Worm (Caenorhabditis elegans): ENCODE results near the gene ZK792.1.

The ZK792.1 gene

DNA sequence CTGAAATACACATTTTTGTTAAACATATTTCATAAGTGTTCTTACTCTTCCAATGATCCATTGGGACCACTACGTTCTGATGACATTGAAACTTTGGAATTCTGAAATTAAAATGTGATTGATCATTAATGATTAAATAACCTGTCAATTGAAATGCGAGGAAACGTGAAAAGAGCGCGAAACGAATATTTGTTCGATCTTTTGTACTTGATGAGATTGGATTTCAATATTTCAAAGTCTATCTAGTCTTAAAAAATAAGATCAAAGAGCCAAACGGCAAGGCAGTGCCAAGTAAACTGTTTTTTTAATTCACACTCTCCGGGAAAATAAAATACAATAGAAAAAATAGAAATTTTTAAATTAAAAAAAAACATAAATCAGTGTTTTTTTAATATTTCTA, 22.3 kb downstream of the ZK792.1 start, which contains the start of gene ZK792.4:
Gene ZK792.4, minus strand, starts transcription at position 101 of the 400 bp plus-strand sequence.
- TF ChIP-seq klf-2 (GFP tag; conservative IDR thresholded peaks at IDR 0.05) (no peak), flt-1 (GFP tag; IDR thresholded peaks at IDR 0.05) (no peak), med-1 (GFP tag; optimal IDR thresholded peaks at IDR 0.05; ENCODE audit: insufficient read depth) (no peak), ztf-23 (GFP tag; IDR thresholded peaks at IDR 0.05) (no peak)

DNA sequence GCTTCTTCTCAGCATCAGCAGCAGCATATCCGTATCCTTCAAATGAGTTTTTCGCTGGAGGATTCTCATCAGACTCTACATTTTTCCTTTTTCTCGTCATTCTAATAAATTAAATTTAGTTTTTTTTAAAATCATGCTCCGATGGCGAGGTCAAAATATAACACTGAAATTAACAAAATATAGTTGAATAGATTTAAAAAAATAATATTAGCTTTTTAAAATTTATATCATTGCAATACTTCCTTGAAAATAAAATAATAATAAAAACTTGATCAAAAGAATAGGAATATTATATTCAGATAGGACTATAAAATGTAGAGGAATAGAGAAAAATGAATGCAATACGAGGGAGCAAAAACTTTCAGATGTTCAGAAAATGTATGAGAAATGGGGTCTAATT, 28.4 kb downstream of the ZK792.1 start, which contains the start of gene ZK792.5:
Gene ZK792.5, minus strand, starts transcription at position 101 of the 400 bp plus-strand sequence.
- TF ChIP-seq klf-2 (GFP tag; conservative IDR thresholded peaks at IDR 0.05), result no peak
- no peak for TF ChIP-seq tab-1 (GFP tag; IDR thresholded peaks at IDR 0.05)
- no peak for TF ChIP-seq ztf-29 (GFP tag; IDR thresholded peaks at IDR 0.05)
- no peak for TF ChIP-seq flt-1 (GFP tag; IDR thresholded peaks at IDR 0.05)
- no peak for TF ChIP-seq med-1 (GFP tag; optimal IDR thresholded peaks at IDR 0.05; ENCODE audit: insufficient read depth)
- TF ChIP-seq ztf-23 (GFP tag; IDR thresholded peaks at IDR 0.05), result no peak
- TF ChIP-seq T22C8.4 (GFP tag; IDR thresholded peaks at IDR 0.05), result no peak
- no peak for TF ChIP-seq cog-1 (tag; optimal IDR thresholded peaks at IDR 0.05)
- TF ChIP-seq ref-1 (GFP tag; conservative IDR thresholded peaks at IDR 0.05), result no peak

DNA sequence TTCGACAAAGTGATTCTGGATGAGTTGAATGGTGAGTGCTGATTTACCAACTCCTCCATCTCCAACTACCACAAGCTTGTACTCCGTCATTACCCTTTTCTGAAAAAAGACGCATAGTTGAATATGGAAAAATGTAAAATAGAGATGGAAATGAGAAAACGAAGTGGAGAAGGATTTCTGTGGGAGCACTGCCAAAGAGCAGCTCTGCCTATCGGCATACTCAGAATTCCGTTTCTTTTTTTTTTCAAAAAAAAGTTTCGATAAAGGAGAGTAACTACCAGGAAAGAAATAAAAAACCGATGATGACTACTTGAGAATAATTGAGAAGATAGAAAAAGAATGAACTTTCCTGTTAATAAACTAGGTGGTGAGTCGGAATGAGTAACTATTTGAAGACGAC, 31.3 kb downstream of the ZK792.1 start, which contains the start of gene let-60:
Gene let-60, minus strand, starts transcription at position 101 of the 400 bp plus-strand sequence.
- TF ChIP-seq ref-1 (GFP tag; conservative IDR thresholded peaks at IDR 0.05), result no peak
- TF ChIP-seq T22C8.4 (GFP tag; IDR thresholded peaks at IDR 0.05), result no peak

DNA sequence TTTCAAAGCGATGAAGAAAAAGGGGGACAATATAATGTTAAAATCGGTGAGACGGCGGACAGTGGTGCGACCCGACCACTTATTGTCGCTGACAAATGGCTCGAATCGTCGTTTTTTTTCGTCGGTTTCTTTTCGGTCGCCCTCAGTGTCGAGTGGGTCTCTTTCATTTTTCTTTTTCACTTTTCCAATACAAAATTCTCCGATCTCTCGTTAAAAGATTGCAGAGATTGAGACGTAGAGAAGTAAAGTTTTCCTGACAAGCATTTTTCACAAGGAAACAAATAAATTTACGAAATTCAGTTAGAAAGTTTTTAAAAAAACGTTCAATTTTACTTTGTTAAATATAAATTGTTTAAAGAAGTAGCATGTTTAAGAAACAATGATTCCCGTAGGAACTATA, 31.9 kb downstream of the ZK792.1 start:
- TF ChIP-seq ref-1 (GFP tag; conservative IDR thresholded peaks at IDR 0.05) (no peak), ztf-29 (GFP tag; IDR thresholded peaks at IDR 0.05) (no peak), med-1 (GFP tag; optimal IDR thresholded peaks at IDR 0.05; ENCODE audit: insufficient read depth) (no peak), cog-1 (tag; optimal IDR thresholded peaks at IDR 0.05) (no peak), ztf-23 (GFP tag; IDR thresholded peaks at IDR 0.05) (no peak), klf-2 (GFP tag; conservative IDR thresholded peaks at IDR 0.05) (no peak), T22C8.4 (GFP tag; IDR thresholded peaks at IDR 0.05) (no peak), flt-1 (GFP tag; IDR thresholded peaks at IDR 0.05) (no peak), tab-1 (GFP tag; IDR thresholded peaks at IDR 0.05) (no peak)

- no peak for TF ChIP-seq klf-2 (GFP tag; conservative IDR thresholded peaks at IDR 0.05)
- peak; percentile 10; the same call in 1 of the 2 replicates for TF ChIP-seq ztf-29 (GFP tag; IDR thresholded peaks at IDR 0.05)
- TF ChIP-seq ref-1 (GFP tag; conservative IDR thresholded peaks at IDR 0.05), result no peak
- 0 out of 2 replicates have a peak, but pooled peaks have one; percentile 14 for TF ChIP-seq ztf-23 (GFP tag; IDR thresholded peaks at IDR 0.05)
- TF ChIP-seq flt-1 (GFP tag; IDR thresholded peaks at IDR 0.05), result 0 out of 2 replicates have a peak, but pooled peaks have one; percentile 66
- no peak for TF ChIP-seq tab-1 (GFP tag; IDR thresholded peaks at IDR 0.05)
- peak; percentile 52 for TF ChIP-seq cog-1 (tag; optimal IDR thresholded peaks at IDR 0.05)
- TF ChIP-seq med-1 (GFP tag; optimal IDR thresholded peaks at IDR 0.05; ENCODE audit: insufficient read depth), result no peak
- TF ChIP-seq T22C8.4 (GFP tag; IDR thresholded peaks at IDR 0.05), result no peak
Observed at ce11 chrIV:11692071-11692673, 32.5 kb downstream of the ZK792.1 start.

DNA sequence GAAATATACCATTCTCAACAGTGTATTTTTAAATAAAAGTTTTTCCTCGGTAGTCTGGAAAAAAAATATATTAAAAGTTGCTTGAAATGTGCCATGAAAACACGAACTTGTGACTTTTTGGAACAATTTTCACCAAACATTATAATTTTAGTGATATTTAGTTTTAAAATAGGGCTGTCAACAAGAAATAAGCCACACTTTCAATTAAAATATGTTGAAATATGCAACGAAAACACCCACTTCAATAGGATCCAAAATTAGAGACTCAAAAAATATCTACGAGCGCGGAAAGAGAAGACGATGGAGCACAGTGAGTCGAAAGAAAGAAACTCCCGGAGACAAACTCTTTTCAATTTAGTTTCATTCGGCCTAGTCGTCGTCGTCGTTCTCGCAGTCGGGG, 33.8 kb downstream of the ZK792.1 start, which contains the start of gene ZK792.12:
Gene ZK792.12, plus strand, starts transcription at position 301 of the 400 bp plus-strand sequence.
- TF ChIP-seq cog-1 (tag; optimal IDR thresholded peaks at IDR 0.05) (no peak), ztf-23 (GFP tag; IDR thresholded peaks at IDR 0.05) (no peak), med-1 (GFP tag; optimal IDR thresholded peaks at IDR 0.05; ENCODE audit: insufficient read depth) (no peak), ref-1 (GFP tag; conservative IDR thresholded peaks at IDR 0.05) (no peak), flt-1 (GFP tag; IDR thresholded peaks at IDR 0.05) (no peak), T22C8.4 (GFP tag; IDR thresholded peaks at IDR 0.05) (no peak), klf-2 (GFP tag; conservative IDR thresholded peaks at IDR 0.05) (no peak), tab-1 (GFP tag; IDR thresholded peaks at IDR 0.05) (no peak), ztf-29 (GFP tag; IDR thresholded peaks at IDR 0.05) (no peak)

DNA sequence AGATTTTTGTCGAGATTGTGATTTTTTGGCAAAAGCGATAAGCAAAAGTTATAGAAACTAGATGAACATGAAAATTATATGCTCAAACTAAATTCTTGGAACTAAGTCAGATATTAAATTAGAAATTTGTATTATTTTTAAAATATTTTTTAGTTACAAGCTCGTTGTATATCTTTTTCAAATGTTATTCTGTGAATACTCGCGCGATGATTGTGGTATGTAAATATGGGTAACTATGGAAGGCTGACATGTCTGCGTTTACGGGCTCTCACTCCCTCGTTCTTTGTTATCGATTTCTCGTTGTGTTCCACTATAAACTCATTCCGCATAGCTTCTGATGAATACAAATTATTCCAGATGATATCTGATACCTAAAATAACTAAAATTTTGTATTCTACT, 34.5 kb downstream of the ZK792.1 start, which contains the start of gene ZK792.7:
Gene ZK792.7, plus strand, starts transcription at position 301 of the 400 bp plus-strand sequence.
- TF ChIP-seq tab-1 (GFP tag; IDR thresholded peaks at IDR 0.05) (no peak), cog-1 (tag; optimal IDR thresholded peaks at IDR 0.05) (no peak), ref-1 (GFP tag; conservative IDR thresholded peaks at IDR 0.05) (no peak), flt-1 (GFP tag; IDR thresholded peaks at IDR 0.05) (no peak), med-1 (GFP tag; optimal IDR thresholded peaks at IDR 0.05; ENCODE audit: insufficient read depth) (no peak), klf-2 (GFP tag; conservative IDR thresholded peaks at IDR 0.05) (no peak), ztf-29 (GFP tag; IDR thresholded peaks at IDR 0.05) (no peak), T22C8.4 (GFP tag; IDR thresholded peaks at IDR 0.05) (no peak), ztf-23 (GFP tag; IDR thresholded peaks at IDR 0.05) (no peak)

- TF ChIP-seq klf-2 (GFP tag; conservative IDR thresholded peaks at IDR 0.05), result no peak
- TF ChIP-seq ztf-23 (GFP tag; IDR thresholded peaks at IDR 0.05), result no peak
Observed at ce11 chrIV:11695634-11696033, 36.0 kb downstream of the ZK792.1 start.

- no peak for TF ChIP-seq flt-1 (GFP tag; IDR thresholded peaks at IDR 0.05)
- no peak for TF ChIP-seq cog-1 (tag; optimal IDR thresholded peaks at IDR 0.05)
- TF ChIP-seq ref-1 (GFP tag; conservative IDR thresholded peaks at IDR 0.05), result no peak
Observed at ce11 chrIV:11697514-11697913, 37.9 kb downstream of the ZK792.1 start.

- TF ChIP-seq ztf-23 (GFP tag; IDR thresholded peaks at IDR 0.05) (no peak), ref-1 (GFP tag; conservative IDR thresholded peaks at IDR 0.05) (no peak), klf-2 (GFP tag; conservative IDR thresholded peaks at IDR 0.05) (no peak), cog-1 (tag; optimal IDR thresholded peaks at IDR 0.05) (no peak), med-1 (GFP tag; optimal IDR thresholded peaks at IDR 0.05; ENCODE audit: insufficient read depth) (no peak), flt-1 (GFP tag; IDR thresholded peaks at IDR 0.05) (no peak), ztf-29 (GFP tag; IDR thresholded peaks at IDR 0.05) (no peak), T22C8.4 (GFP tag; IDR thresholded peaks at IDR 0.05) (no peak)
Observed at ce11 chrIV:11700100-11700499, 40.5 kb downstream of the ZK792.1 start.

Data from whole organism, midembryonic.